Worm (Caenorhabditis elegans) whole organism, late embryonic: ENCODE results near the gene C40A11.2.

ENCODE experiments used
- K09A11.1 ChIP-seq: sonication (generic microtip); optimal IDR thresholded peaks from 2 replicates; lab custom pipeline; 2017; ENCODE audit warnings: antibody characterized with exemption, mild to moderate bottlenecking, missing genetic modification characterization, missing compliant biosample characterization; ENCODE audit not compliant: insufficient read depth
- T23F11.4 ChIP-seq: fragments of 200-800 bp; sonication (Bioruptor generic); optimal IDR thresholded peaks from 2 replicates; lab custom pipeline; 2018; ENCODE audit warnings: mild to moderate bottlenecking, missing genetic modification characterization, missing compliant biosample characterization
- ceh-14 ChIP-seq: sonication (generic microtip); optimal IDR thresholded peaks from 2 replicates; lab custom pipeline; 2016; ENCODE audit warnings: missing genotype, missing genetic modification characterization, missing compliant biosample characterization
- ceh-2 ChIP-seq: sonication (generic microtip); optimal IDR thresholded peaks from 2 replicates; lab custom pipeline; 2016; ENCODE audit warnings: missing genotype, missing genetic modification characterization, missing compliant biosample characterization
- ceh-31 ChIP-seq: sonication (generic microtip); optimal IDR thresholded peaks from 2 replicates; lab custom pipeline; 2016; ENCODE audit warnings: missing genetic modification characterization, missing compliant biosample characterization
- ceh-34 ChIP-seq: sonication (generic microtip); optimal IDR thresholded peaks from 2 replicates; lab custom pipeline; 2016; ENCODE audit warnings: mild to moderate bottlenecking, missing genetic modification characterization, missing compliant biosample characterization
- ceh-45 ChIP-seq: fragments of 200-800 bp; sonication (Bioruptor generic); IDR thresholded peaks from 2 replicates; pipeline ENCODE4 v1.3.6; 2022; ENCODE audit warnings: missing genetic modification reagents, missing genetic modification characterization, missing compliant biosample characterization
- ceh-48 ChIP-seq: sonication (generic microtip); optimal IDR thresholded peaks from 2 replicates; lab custom pipeline; 2016; ENCODE audit warnings: missing genetic modification characterization, inconsistent platforms, missing compliant biosample characterization
- ceh-9 ChIP-seq: sonication (generic microtip); optimal IDR thresholded peaks from 2 replicates; lab custom pipeline; 2016; ENCODE audit warnings: mild to moderate bottlenecking, missing genetic modification characterization, inconsistent platforms, missing compliant biosample characterization
- dmd-4 ChIP-seq: sonication (generic microtip); optimal IDR thresholded peaks from 2 replicates; lab custom pipeline; 2016; ENCODE audit warnings: borderline replicate concordance, missing genetic modification characterization, missing compliant biosample characterization
- dve-1 ChIP-seq: sonication (generic microtip); optimal IDR thresholded peaks from 2 replicates; lab custom pipeline; 2017; ENCODE audit warnings: antibody characterized with exemption, mild to moderate bottlenecking, missing genetic modification characterization, missing compliant biosample characterization
- elt-2 ChIP-seq: sonication (generic microtip); optimal IDR thresholded peaks from 2 replicates; lab custom pipeline; 2016; ENCODE audit warnings: missing genetic modification reagents, missing genetic modification characterization, missing compliant biosample characterization
- elt-4 ChIP-seq: sonication (generic microtip); optimal IDR thresholded peaks from 2 replicates; lab custom pipeline; 2016; ENCODE audit warnings: missing genetic modification characterization, missing compliant biosample characterization
- ets-4 ChIP-seq: sonication (generic microtip); optimal IDR thresholded peaks from 2 replicates; lab custom pipeline; 2016; ENCODE audit warnings: missing genetic modification characterization, missing compliant biosample characterization
- hlh-13 ChIP-seq: fragments of 200-800 bp; sonication (Bioruptor generic); optimal IDR thresholded peaks from 2 replicates; lab custom pipeline; 2018; ENCODE audit warnings: mild to moderate bottlenecking, missing genetic modification characterization, missing compliant biosample characterization
- lin-11 ChIP-seq: fragments of 200-800 bp; sonication (Bioruptor generic); optimal IDR thresholded peaks from 2 replicates; lab custom pipeline; 2018; ENCODE audit warnings: mild to moderate bottlenecking, missing genetic modification characterization, missing compliant biosample characterization
- nfya-1 ChIP-seq: sonication (generic microtip); optimal IDR thresholded peaks from 2 replicates; lab custom pipeline; 2017; ENCODE audit warnings: missing genetic modification characterization, mild to moderate bottlenecking, missing compliant biosample characterization, antibody characterized with exemption, moderate library complexity
- nhr-232 ChIP-seq: sonication (generic microtip); optimal IDR thresholded peaks from 2 replicates; lab custom pipeline; 2016; ENCODE audit warnings: missing genetic modification characterization, missing compliant biosample characterization
- odd-2 ChIP-seq: sonication (generic microtip); optimal IDR thresholded peaks from 2 replicates; lab custom pipeline; 2017; ENCODE audit warnings: antibody characterized with exemption, mild to moderate bottlenecking, missing genetic modification characterization, missing compliant biosample characterization
- pag-3 ChIP-seq: sonication (generic microtip); optimal IDR thresholded peaks from 2 replicates; lab custom pipeline; 2016; ENCODE audit warnings: missing compliant biosample characterization, missing genetic modification characterization, borderline replicate concordance
- ref-2 ChIP-seq: sonication (generic microtip); optimal IDR thresholded peaks from 2 replicates; lab custom pipeline; 2016; ENCODE audit warnings: missing genetic modification characterization, missing compliant biosample characterization
- rnt-1 ChIP-seq: sonication (generic microtip); optimal IDR thresholded peaks from 2 replicates; lab custom pipeline; 2016; ENCODE audit warnings: missing genetic modification characterization, missing compliant biosample characterization
- sox-2 ChIP-seq: fragments of 200-800 bp; sonication (Bioruptor generic); IDR thresholded peaks from 2 replicates; pipeline ENCODE4 v1.3.6; 2022; ENCODE audit warnings: missing genetic modification reagents, missing genetic modification characterization, missing compliant biosample characterization
- tbx-2 ChIP-seq: sonication (generic microtip); optimal IDR thresholded peaks from 2 replicates; lab custom pipeline; 2016; ENCODE audit warnings: missing genetic modification characterization, missing compliant biosample characterization
- unc-3 ChIP-seq, 2 experiments: fragments of 200-800 bp in 1 of 2; sonication (Bioruptor generic) in 1 of 2; sonication (generic microtip) in 1 of 2; conservative IDR thresholded peaks in 1 of 2; optimal IDR thresholded peaks in 1 of 2; 2 replicates each; pipeline versions ENCODE4 v1.3.6 to Lab custom; 2016 to 2022; ENCODE audit warnings: missing compliant biosample characterization in 2 of 2, missing genetic modification characterization in 2 of 2, missing genetic modification reagents in 1 of 2
- unc-42 ChIP-seq: sonication (generic microtip); optimal IDR thresholded peaks from 2 replicates; lab custom pipeline; 2016; ENCODE audit warnings: missing genotype, missing genetic modification characterization, missing compliant biosample characterization
- unc-86 ChIP-seq: sonication (generic microtip); optimal IDR thresholded peaks from 2 replicates; lab custom pipeline; 2016; ENCODE audit warnings: missing genetic modification characterization, missing compliant biosample characterization

The C40A11.2 gene

DNA sequence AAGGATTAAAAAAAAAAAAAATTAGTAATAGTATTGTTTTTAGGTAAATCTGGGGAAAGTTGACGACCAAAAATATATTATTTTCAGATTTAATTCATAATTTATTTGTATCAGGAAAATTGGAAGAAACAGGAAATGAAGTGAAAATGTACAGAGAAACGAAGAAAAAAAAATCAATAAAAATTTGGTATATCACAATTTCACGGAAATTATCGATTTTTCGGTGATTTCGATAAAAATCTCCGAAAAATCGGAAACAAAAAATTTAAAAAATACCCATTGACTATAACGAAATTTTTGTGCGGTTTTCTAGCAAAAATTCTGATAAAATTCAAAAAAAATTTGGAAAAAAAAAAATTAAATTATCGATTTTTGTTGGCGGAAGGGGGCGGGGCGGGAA lies 45.5 kb downstream of the C40A11.2 start:
- TF ChIP-seq ceh-48 (tag; lab: Kevin White, UChicago) (peak; percentile 44), sox-2 (GFP tag; lab: Robert Waterston, UW) (no peak)

DNA sequence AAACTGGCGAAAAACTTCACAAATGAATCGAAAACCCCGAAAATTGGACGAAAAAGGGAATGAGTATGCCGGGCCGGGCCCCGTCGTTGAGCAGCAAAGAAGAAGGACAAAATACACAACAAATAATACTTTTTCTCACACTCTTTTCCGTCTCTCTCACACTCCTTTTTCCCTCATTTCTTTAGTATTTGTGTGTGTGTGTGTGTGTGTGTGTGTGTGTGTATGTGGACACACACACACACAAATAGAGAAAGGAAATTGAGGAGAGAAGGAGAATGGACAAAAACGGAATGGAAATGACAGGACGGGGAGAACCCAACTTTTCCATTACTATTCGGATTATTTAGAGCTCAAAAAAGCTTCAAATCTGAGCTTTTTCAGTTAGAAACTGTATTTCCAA lies 48.8 kb downstream of the C40A11.2 start:
- TF ChIP-seq ceh-45 (GFP tag; lab: Robert Waterston, UW): no peak
- peak; percentile 27 for TF ChIP-seq ceh-34 (tag; lab: Kevin White, UChicago)
- TF ChIP-seq rnt-1 (tag; lab: Kevin White, UChicago): no peak
- peak; percentile 9 for TF ChIP-seq elt-2 (tag; lab: Kevin White, UChicago)
- peak; percentile 40 for TF ChIP-seq nfya-1 (tag; lab: Kevin White, UChicago)
- no peak for TF ChIP-seq unc-3 (GFP tag; conservative IDR thresholded peaks at IDR 0.05; lab: Robert Waterston, UW)
- no peak for TF ChIP-seq unc-3 (tag; optimal IDR thresholded peaks at IDR 0.05; lab: Kevin White, UChicago)
- TF ChIP-seq ceh-31 (tag; lab: Kevin White, UChicago): peak; percentile 47
- peak; percentile 53 for TF ChIP-seq unc-42 (tag; lab: Kevin White, UChicago)
- TF ChIP-seq dve-1: peak; percentile 14
- TF ChIP-seq K09A11.1 (tag; lab: Kevin White, UChicago): no peak
- TF ChIP-seq tbx-2 (tag; lab: Kevin White, UChicago): peak; percentile 52
- TF ChIP-seq odd-2 (tag; lab: Kevin White, UChicago): no peak

- TF ChIP-seq ceh-45 (GFP tag; lab: Robert Waterston, UW) (no peak), sox-2 (GFP tag; lab: Robert Waterston, UW) (no peak), ref-2 (tag; lab: Kevin White, UChicago) (no peak), hlh-13 (GFP tag; lab: Kevin White, UChicago) (no peak), elt-2 (tag; lab: Kevin White, UChicago) (no peak), unc-86 (tag; lab: Kevin White, UChicago) (no peak), elt-4 (no peak), T23F11.4 (GFP tag; lab: Kevin White, UChicago) (no peak), pag-3 (tag; lab: Kevin White, UChicago) (no peak), ceh-14 (tag; lab: Kevin White, UChicago) (no peak), ets-4 (tag; lab: Kevin White, UChicago) (no peak), unc-3 (GFP tag; conservative IDR thresholded peaks at IDR 0.05; lab: Robert Waterston, UW) (no peak), unc-3 (tag; optimal IDR thresholded peaks at IDR 0.05; lab: Kevin White, UChicago) (no peak), ceh-31 (tag; lab: Kevin White, UChicago) (no peak), nhr-232 (tag; lab: Kevin White, UChicago) (no peak), dmd-4 (tag; lab: Kevin White, UChicago) (no peak), ceh-2 (tag; lab: Kevin White, UChicago) (no peak), lin-11 (no peak)
Measured at ce11 chrII:2196742-2197141, 50.0 kb downstream of the C40A11.2 start.

- TF ChIP-seq ceh-9 (tag; lab: Kevin White, UChicago) (no peak), unc-42 (tag; lab: Kevin White, UChicago) (peak; percentile 50), hlh-13 (GFP tag; lab: Kevin White, UChicago) (no peak)
Measured at ce11 chrII:2197555-2198288, 51.0 kb downstream of the C40A11.2 start, which contains the start of gene C33C12.1. Gene C33C12.1, plus strand, starts transcription at chrII:2198238.
